Worm (Caenorhabditis elegans) whole organism, late embryonic: ENCODE measurements around the gene rbm-26.

ENCODE experiments used
- dmd-4 ChIP-seq: sonication (generic microtip); optimal IDR thresholded peaks from 2 replicates; lab custom pipeline; 2016; ENCODE audit warnings: borderline replicate concordance, missing genetic modification characterization, missing compliant biosample characterization
- nhr-232 ChIP-seq: sonication (generic microtip); optimal IDR thresholded peaks from 2 replicates; lab custom pipeline; 2016; ENCODE audit warnings: missing genetic modification characterization, missing compliant biosample characterization
- pax-1 ChIP-seq: fragments of 150-350 bp; optimal IDR thresholded peaks from 2 replicates; lab custom pipeline; 2014; ENCODE audit warnings: missing biosample characterization, missing genetic modification characterization
- pha-4 ChIP-seq: fragments of 150-350 bp; optimal IDR thresholded peaks from 2 replicates; lab custom pipeline; 2018; ENCODE audit warnings: missing biosample characterization, missing genetic modification reagents, missing genetic modification characterization
- pqm-1 ChIP-seq: sonication (generic microtip); optimal IDR thresholded peaks from 2 replicates; lab custom pipeline; 2016; ENCODE audit warnings: missing genetic modification characterization, missing compliant biosample characterization
- sox-2 ChIP-seq: fragments of 200-800 bp; sonication (Bioruptor generic); IDR thresholded peaks from 2 replicates; pipeline ENCODE4 v1.3.6; 2022; ENCODE audit warnings: missing genetic modification reagents, missing genetic modification characterization, missing compliant biosample characterization
- unc-55 ChIP-seq: sonication (generic microtip); optimal IDR thresholded peaks from 2 replicates; lab custom pipeline; 2017; ENCODE audit warnings: missing biosample characterization, missing genetic modification reagents, missing genetic modification characterization
- unc-86 ChIP-seq: sonication (generic microtip); optimal IDR thresholded peaks from 2 replicates; lab custom pipeline; 2016; ENCODE audit warnings: missing genetic modification characterization, missing compliant biosample characterization

DNA sequence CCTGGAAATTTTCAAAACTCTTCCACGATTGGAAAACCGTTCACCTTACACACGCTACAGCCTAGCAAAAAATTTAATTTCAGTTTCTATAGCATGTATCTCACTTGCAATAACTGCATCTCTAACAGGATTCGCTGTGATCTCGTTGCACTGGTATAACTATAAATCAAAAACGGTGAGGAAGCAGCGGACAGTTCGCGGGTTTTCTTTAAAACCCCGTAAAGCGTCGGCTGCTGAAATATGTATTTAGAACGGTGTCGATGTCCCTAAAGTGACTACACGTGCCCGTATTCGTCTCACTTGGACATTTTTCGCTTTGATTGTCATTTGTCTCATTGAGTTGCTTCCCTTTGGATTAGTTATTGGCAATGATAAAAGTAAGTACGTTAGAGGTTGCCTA lies 23.0 kb downstream of the rbm-26 start:
- TF ChIP-seq nhr-232 (tag; lab: Kevin White, UChicago): no peak
- TF ChIP-seq pax-1 (tag; lab: Kevin White, UChicago): no peak
- no peak for TF ChIP-seq pqm-1
- TF ChIP-seq unc-55 (GFP tag; lab: Kevin White, UChicago): no peak
- TF ChIP-seq pha-4: no peak
- no peak for TF ChIP-seq unc-86 (tag; lab: Kevin White, UChicago)
- no peak for TF ChIP-seq dmd-4
- no peak for TF ChIP-seq sox-2 (GFP tag; lab: Robert Waterston, UW)
